Worm (Caenorhabditis elegans) whole organism, late embryonic: ENCODE measurements around the gene math-28.
"Not testable (repeated sequence)": the region's sequence is repeated elsewhere in the genome, so short reads cannot be mapped to it uniquely, and the experiment has no call there.

Source experiments
- F13H6.1 ChIP-seq: sonication (generic microtip); optimal IDR thresholded peaks from 2 replicates; lab custom pipeline; 2016; ENCODE audit warnings: missing genetic modification characterization, missing compliant biosample characterization
- ama-1 ChIP-seq: fragments of 150-350 bp; optimal IDR thresholded peaks from 2 replicates; lab custom pipeline; 2014
- ceh-14 ChIP-seq: sonication (generic microtip); optimal IDR thresholded peaks from 2 replicates; lab custom pipeline; 2016; ENCODE audit warnings: missing genotype, missing genetic modification characterization, missing compliant biosample characterization
- ceh-19 ChIP-seq: fragments of 200-800 bp; sonication (Bioruptor generic); optimal IDR thresholded peaks from 2 replicates; lab custom pipeline; 2018; ENCODE audit warnings: mild to moderate bottlenecking, missing genetic modification characterization, missing compliant biosample characterization
- ceh-34 ChIP-seq: sonication (generic microtip); optimal IDR thresholded peaks from 2 replicates; lab custom pipeline; 2016; ENCODE audit warnings: mild to moderate bottlenecking, missing genetic modification characterization, missing compliant biosample characterization
- lin-11 ChIP-seq: fragments of 200-800 bp; sonication (Bioruptor generic); optimal IDR thresholded peaks from 2 replicates; lab custom pipeline; 2018; ENCODE audit warnings: mild to moderate bottlenecking, missing genetic modification characterization, missing compliant biosample characterization
- nfya-1 ChIP-seq: sonication (generic microtip); optimal IDR thresholded peaks from 2 replicates; lab custom pipeline; 2017; ENCODE audit warnings: missing genetic modification characterization, mild to moderate bottlenecking, missing compliant biosample characterization, antibody characterized with exemption, moderate library complexity
- nhr-11 ChIP-seq: fragments of 150-350 bp; optimal IDR thresholded peaks from 2 replicates; lab custom pipeline; 2014; ENCODE audit warnings: missing biosample characterization, missing genetic modification characterization
- pag-3 ChIP-seq: sonication (generic microtip); optimal IDR thresholded peaks from 2 replicates; lab custom pipeline; 2016; ENCODE audit warnings: missing compliant biosample characterization, missing genetic modification characterization, borderline replicate concordance
- pha-4 ChIP-seq: fragments of 150-350 bp; optimal IDR thresholded peaks from 2 replicates; lab custom pipeline; 2018; ENCODE audit warnings: missing biosample characterization, missing genetic modification reagents, missing genetic modification characterization
- unc-86 ChIP-seq: sonication (generic microtip); optimal IDR thresholded peaks from 2 replicates; lab custom pipeline; 2016; ENCODE audit warnings: missing genetic modification characterization, missing compliant biosample characterization

DNA sequence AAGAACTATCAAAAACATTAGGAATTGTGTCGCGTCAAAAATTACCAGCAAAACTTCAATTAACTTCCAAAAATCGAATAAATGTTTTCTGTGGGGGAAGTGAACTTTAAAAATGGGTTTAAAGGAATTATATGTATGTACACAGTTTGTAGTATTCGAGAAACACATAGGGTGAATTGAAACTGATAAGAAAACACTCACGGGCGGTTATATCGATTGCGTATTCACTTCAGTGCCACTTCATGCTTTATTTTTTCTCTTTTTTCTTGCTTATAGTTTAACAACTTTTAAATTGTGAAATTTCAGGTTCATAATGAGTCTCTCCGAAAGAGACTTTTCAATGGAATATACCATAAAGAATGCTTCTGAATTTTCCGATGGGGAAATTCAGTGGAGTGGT, 12.1 kb downstream of the math-28 start, which contains the start of gene F36H5.14:
- TF ChIP-seq F13H6.1 (tag; lab: Kevin White, UChicago); pag-3 (tag; lab: Kevin White, UChicago); ceh-14 (tag; lab: Kevin White, UChicago); pha-4 (tag; lab: Kevin White, UChicago); nfya-1 (tag; lab: Kevin White, UChicago); nhr-11; ama-1 (lab: Kevin White, UChicago); unc-86 (tag; lab: Kevin White, UChicago); lin-11 (tag; lab: Kevin White, UChicago); ceh-19 (GFP tag; lab: Kevin White, UChicago); ceh-34 (tag; lab: Kevin White, UChicago): not testable (repeated sequence)
